Fruit fly (Drosophila melanogaster) whole organism, embryonic: ENCODE results near the gene wls.
A peak's percentile ranks its signal among the peaks of the same experiment; 100 is the strongest.

Source experiments
- Antp ChIP-seq: fragments of 200-800 bp; sonication (Bioruptor generic); optimal IDR thresholded peaks from 3 replicates; lab custom pipeline; 2016; ENCODE audit warnings: missing biosample characterization, missing genetic modification characterization
- CG1024 ChIP-seq: fragments of 200-800 bp; sonication (Bioruptor generic); IDR thresholded peaks from 2 replicates; pipeline ENCODE4 v1.3.6; 2022; ENCODE audit warnings: missing biosample characterization, missing genetic modification characterization
- CG11398 ChIP-seq: fragments of 200-800 bp; sonication (Bioruptor generic); optimal IDR thresholded peaks from 2 replicates; lab custom pipeline; 2016; ENCODE audit warnings: missing biosample characterization, missing genetic modification characterization
- CG11560 ChIP-seq: fragments of 200-800 bp; sonication (Bioruptor generic); IDR thresholded peaks from 3 replicates; pipeline ENCODE4 v1.3.6; 2022; ENCODE audit warnings: missing biosample characterization, missing genetic modification characterization
- CG11696 ChIP-seq: fragments of 200-800 bp; sonication (Bioruptor generic); IDR thresholded peaks from 2 replicates; pipeline ENCODE4 v1.3.6; 2022; ENCODE audit warnings: missing biosample characterization, missing genetic modification characterization
- CG14441 ChIP-seq: fragments of 200-800 bp; sonication (Bioruptor generic); IDR thresholded peaks from 2 replicates; pipeline ENCODE4 v1.3.6; 2022; ENCODE audit warnings: missing biosample characterization, missing genetic modification characterization
- CG15269 ChIP-seq: fragments of 200-800 bp; sonication (Bioruptor generic); optimal IDR thresholded peaks from 2 replicates; lab custom pipeline; 2018; ENCODE audit warnings: missing biosample characterization, mild to moderate bottlenecking, missing genetic modification characterization, moderate library complexity
- CG1832 ChIP-seq: fragments of 200-800 bp; sonication (Bioruptor generic); optimal IDR thresholded peaks from 2 replicates; lab custom pipeline; 2017; ENCODE audit warnings: missing biosample characterization, mild to moderate bottlenecking, missing genetic modification characterization, inconsistent platforms
- CG2116 ChIP-seq: fragments of 200-800 bp; sonication (Bioruptor generic); optimal IDR thresholded peaks from 3 replicates; lab custom pipeline; 2018; ENCODE audit warnings: missing biosample characterization, mild to moderate bottlenecking, missing genetic modification characterization
- CG2202 ChIP-seq: fragments of 200-800 bp; sonication (Bioruptor generic); optimal IDR thresholded peaks from 2 replicates; lab custom pipeline; 2018; ENCODE audit warnings: missing biosample characterization, mild to moderate bottlenecking, missing genetic modification characterization
- CG2889 ChIP-seq: fragments of 200-800 bp; sonication (Bioruptor generic); IDR thresholded peaks from 3 replicates; pipeline ENCODE4 v1.3.6; 2022; ENCODE audit warnings: missing biosample characterization, missing genetic modification characterization
- CG30403 ChIP-seq: fragments of 200-800 bp; sonication (Bioruptor generic); optimal IDR thresholded peaks from 3 replicates; lab custom pipeline; 2016; ENCODE audit warnings: missing biosample characterization, missing genetic modification characterization
- CG32532 ChIP-seq: fragments of 200-800 bp; sonication (Bioruptor generic); IDR thresholded peaks from 2 replicates; pipeline ENCODE4 v1.3.6; 2022; ENCODE audit warnings: missing biosample characterization, missing genetic modification characterization
- CG4617 ChIP-seq: fragments of 200-800 bp; sonication (Bioruptor generic); optimal IDR thresholded peaks from 3 replicates; lab custom pipeline; 2016; ENCODE audit warnings: missing biosample characterization, missing genetic modification characterization, borderline replicate concordance
- CG6654 ChIP-seq: fragments of 200-800 bp; sonication (Bioruptor generic); optimal IDR thresholded peaks from 2 replicates; lab custom pipeline; 2017; ENCODE audit warnings: missing biosample characterization, mild to moderate bottlenecking, missing genetic modification characterization
- CG7745 ChIP-seq: fragments of 200-800 bp; sonication (Bioruptor generic); optimal IDR thresholded peaks from 2 replicates; lab custom pipeline; 2018; ENCODE audit warnings: missing biosample characterization, mild to moderate bottlenecking, missing genetic modification characterization, moderate library complexity
- CG7786 ChIP-seq: fragments of 200-800 bp; sonication (Bioruptor generic); optimal IDR thresholded peaks from 2 replicates; lab custom pipeline; 2016; ENCODE audit warnings: missing biosample characterization, missing genetic modification characterization
- CG8944 ChIP-seq: fragments of 200-800 bp; sonication (Bioruptor generic); optimal IDR thresholded peaks from 3 replicates; lab custom pipeline; 2016; ENCODE audit warnings: missing biosample characterization, missing genetic modification characterization
- CHES-1-like ChIP-seq: fragments of 200-800 bp; sonication (Bioruptor generic); optimal IDR thresholded peaks from 2 replicates; lab custom pipeline; 2016; ENCODE audit warnings: missing biosample characterization, missing genetic modification characterization
- CkIIα-i1 ChIP-seq: fragments of 200-800 bp; sonication (Bioruptor generic); IDR thresholded peaks from 2 replicates; pipeline ENCODE4 v1.3.6; 2022; ENCODE audit warnings: missing biosample characterization, missing genetic modification characterization
- D19B ChIP-seq: fragments of 200-800 bp; sonication (Bioruptor generic); optimal IDR thresholded peaks from 2 replicates; lab custom pipeline; 2017; ENCODE audit warnings: missing biosample characterization, mild to moderate bottlenecking, missing genetic modification characterization
- Doc3 ChIP-seq: fragments of 200-800 bp; sonication (Bioruptor generic); IDR thresholded peaks from 3 replicates; pipeline ENCODE4 v1.3.6; 2022; ENCODE audit warnings: missing biosample characterization, missing genetic modification characterization; ENCODE audit not compliant: partially characterized antibody
- H2.0 ChIP-seq: fragments of 200-800 bp; sonication (Bioruptor generic); IDR thresholded peaks from 2 replicates; pipeline ENCODE4 v1.3.6; 2022; ENCODE audit warnings: missing biosample characterization, missing genetic modification characterization
- Mad ChIP-seq: fragments of 200-800 bp; sonication (Bioruptor generic); optimal IDR thresholded peaks from 2 replicates; lab custom pipeline; 2016; ENCODE audit warnings: missing biosample characterization, missing genetic modification characterization
- NC2β ChIP-seq: fragments of 200-800 bp; sonication (Bioruptor generic); optimal IDR thresholded peaks from 2 replicates; lab custom pipeline; 2016; ENCODE audit warnings: missing biosample characterization, missing genetic modification characterization
- Nf-YA ChIP-seq: fragments of 200-800 bp; sonication (Bioruptor generic); IDR thresholded peaks from 2 replicates; pipeline ENCODE4 v1.3.6; 2022; ENCODE audit warnings: missing biosample characterization, missing genetic modification characterization
- Nf-YB ChIP-seq: fragments of 200-800 bp; sonication (Bioruptor generic); optimal IDR thresholded peaks from 3 replicates; lab custom pipeline; 2019; ENCODE audit warnings: missing biosample characterization, mild to moderate bottlenecking, missing genetic modification characterization, moderate library complexity
- Optix ChIP-seq: fragments of 200-800 bp; sonication (Bioruptor generic); IDR thresholded peaks from 3 replicates; pipeline ENCODE4 v1.3.6; 2022; ENCODE audit warnings: missing biosample characterization, missing genetic modification characterization
- PHDP ChIP-seq: fragments of 200-800 bp; sonication (Bioruptor generic); optimal IDR thresholded peaks from 3 replicates; lab custom pipeline; 2018; ENCODE audit warnings: missing biosample characterization, mild to moderate bottlenecking, missing genetic modification characterization, moderate library complexity
- Scr ChIP-seq: fragments of 200-800 bp; sonication (Bioruptor generic); IDR thresholded peaks from 2 replicates; pipeline ENCODE4 v1.3.6; 2022; ENCODE audit warnings: missing biosample characterization, missing genetic modification characterization; ENCODE audit not compliant: partially characterized antibody
- Sin3A ChIP-seq: fragments of >200 bp; optimal IDR thresholded peaks from 2 replicates; lab custom pipeline; 2018
- ac ChIP-seq: fragments of 200-800 bp; sonication (Bioruptor generic); optimal IDR thresholded peaks from 3 replicates; lab custom pipeline; 2017; ENCODE audit warnings: missing biosample characterization, mild to moderate bottlenecking, missing genetic modification characterization
- bowl ChIP-seq: fragments of 200-800 bp; sonication (Bioruptor generic); IDR thresholded peaks from 2 replicates; pipeline ENCODE4 v1.3.6; 2022; ENCODE audit warnings: missing biosample characterization, missing genetic modification characterization
- bsh ChIP-seq, 2 experiments: fragments of 200-800 bp; sonication (Bioruptor generic); optimal IDR thresholded peaks; 2 replicates each; lab custom pipeline; 2017 to 2018; ENCODE audit warnings: mild to moderate bottlenecking in 2 of 2, missing biosample characterization in 2 of 2, missing genetic modification characterization in 2 of 2, moderate library complexity in 1 of 2
- chinmo ChIP-seq: fragments of 200-800 bp; sonication (Bioruptor generic); IDR thresholded peaks from 4 replicates; pipeline ENCODE4 v1.3.6; 2022; ENCODE audit warnings: missing biosample characterization, missing genetic modification characterization; ENCODE audit not compliant: partially characterized antibody
- disco-r ChIP-seq: fragments of 200-800 bp; sonication (Bioruptor generic); optimal IDR thresholded peaks from 2 replicates; lab custom pipeline; 2016; ENCODE audit warnings: missing biosample characterization, missing genetic modification characterization
- dm ChIP-seq: fragments of 200-800 bp; sonication (Bioruptor generic); optimal IDR thresholded peaks from 3 replicates; lab custom pipeline; 2016; ENCODE audit warnings: missing biosample characterization, missing genetic modification characterization
- emc ChIP-seq: fragments of 200-800 bp; sonication (Bioruptor generic); optimal IDR thresholded peaks from 2 replicates; lab custom pipeline; 2016; ENCODE audit warnings: missing biosample characterization, missing genetic modification characterization
- fu2 ChIP-seq: fragments of 200-800 bp; sonication (Bioruptor generic); optimal IDR thresholded peaks from 2 replicates; lab custom pipeline; 2016; ENCODE audit warnings: missing biosample characterization, missing genetic modification characterization
- gt ChIP-seq: fragments of 200-800 bp; sonication (Bioruptor generic); IDR thresholded peaks from 2 replicates; pipeline ENCODE4 v1.3.6; 2022; ENCODE audit warnings: missing biosample characterization, missing genetic modification characterization
- klu ChIP-seq: fragments of 200-800 bp; sonication (Bioruptor generic); IDR thresholded peaks from 2 replicates; pipeline ENCODE4 v1.3.6; 2022; ENCODE audit warnings: missing biosample characterization, missing genetic modification characterization
- peb ChIP-seq: fragments of 200-800 bp; sonication (Bioruptor generic); IDR thresholded peaks from 2 replicates; pipeline ENCODE4 v1.3.6; 2022; ENCODE audit warnings: missing biosample characterization, missing genetic modification characterization
- pzg ChIP-seq: fragments of 200-800 bp; sonication (Bioruptor generic); optimal IDR thresholded peaks from 3 replicates; lab custom pipeline; 2018; ENCODE audit warnings: missing biosample characterization, mild to moderate bottlenecking, missing genetic modification characterization, moderate library complexity
- slbo ChIP-seq: fragments of 200-800 bp; sonication (Bioruptor generic); IDR thresholded peaks from 2 replicates; pipeline ENCODE4 v1.3.6; 2022; ENCODE audit warnings: missing biosample characterization, missing genetic modification characterization
- slp2 ChIP-seq: fragments of 200-800 bp; sonication (Bioruptor generic); optimal IDR thresholded peaks from 2 replicates; lab custom pipeline; 2016; ENCODE audit warnings: missing biosample characterization, missing genetic modification characterization
- stc ChIP-seq: fragments of 200-800 bp; sonication (Bioruptor generic); IDR thresholded peaks from 2 replicates; pipeline ENCODE4 v1.3.6; 2022; ENCODE audit warnings: missing biosample characterization, missing genetic modification characterization
- trh ChIP-seq: fragments of 200-800 bp; sonication (Bioruptor generic); optimal IDR thresholded peaks from 2 replicates; lab custom pipeline; 2016; ENCODE audit warnings: missing biosample characterization, missing genetic modification characterization
- vvl ChIP-seq: fragments of 200-800 bp; sonication (Bioruptor generic); IDR thresholded peaks from 2 replicates; pipeline ENCODE4 v1.3.6; 2022; ENCODE audit warnings: missing biosample characterization, missing genetic modification characterization
- z ChIP-seq: fragments of 200-800 bp; sonication (Bioruptor generic); IDR thresholded peaks from 3 replicates; pipeline ENCODE4 v1.3.6; 2022; ENCODE audit warnings: missing biosample characterization, missing genetic modification characterization

wls gene

DNA sequence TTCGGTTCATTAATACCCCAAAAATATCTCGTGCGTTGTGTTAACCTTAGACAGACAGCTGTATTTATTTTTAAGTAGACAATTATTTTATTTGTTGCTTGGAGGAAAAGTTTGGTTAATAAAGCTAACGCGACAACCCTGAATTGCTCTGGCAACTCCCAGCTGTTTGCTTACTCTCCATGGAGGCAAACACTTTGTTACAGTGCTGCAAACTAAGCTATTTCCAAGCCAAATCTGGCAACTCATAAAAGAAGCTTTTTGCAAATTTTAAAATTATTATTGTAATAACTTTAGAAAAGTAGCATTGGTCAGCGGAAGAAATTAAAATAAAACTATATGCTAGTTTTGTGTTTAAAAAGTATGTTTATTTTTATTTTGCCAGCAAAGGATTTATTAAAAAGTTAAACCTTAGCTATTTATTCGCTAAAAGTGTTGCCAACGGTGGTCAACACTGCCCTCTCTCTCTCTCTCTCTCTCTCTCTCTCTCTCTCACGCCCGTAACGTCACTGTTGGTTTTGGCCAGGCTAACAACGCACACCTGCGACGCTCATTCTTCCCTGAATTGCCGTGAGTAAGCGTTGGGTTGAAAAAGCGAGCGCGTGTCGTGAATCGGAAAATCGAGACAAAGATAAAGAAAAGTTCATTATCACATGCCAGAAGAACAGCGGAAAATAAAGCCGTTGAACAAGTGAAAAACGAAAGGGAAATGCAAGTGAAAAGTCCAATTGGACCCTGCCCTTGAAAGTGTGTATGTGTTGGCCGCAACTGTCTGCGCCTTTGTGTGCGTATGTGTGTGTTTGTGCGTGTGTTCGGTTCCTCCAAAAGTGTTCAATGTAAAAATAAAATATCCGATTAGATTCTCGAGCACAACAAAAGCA, 46.1 kb upstream of the wls start (continued):
- TF ChIP-seq CHES-1-like (peak; percentile 76), CG8944 (GFP tag; lab: Kevin White, UChicago) (peak; percentile 80), CG11398 (GFP tag; lab: Kevin White, UChicago) (peak; percentile 88), chinmo (GFP tag; lab: Robert Waterston, UW) (0 out of 4 replicates have a peak, but pooled peaks have one; percentile 67), CG7786 (GFP tag; lab: Kevin White, UChicago) (peak; percentile 90), CG11560 (tag; lab: Robert Waterston, UW) (peak; percentile 79), CkIIα-i1 (GFP tag; lab: Robert Waterston, UW) (peak; percentile 67; the same call in 1 of the 2 replicates), dm (GFP tag; lab: Kevin White, UChicago) (peak; percentile 9), PHDP (tag; lab: Kevin White, UChicago) (peak; percentile 88), bsh (GFP tag; optimal IDR thresholded peaks at IDR 0.05; lab: Kevin White, UChicago) (peak; percentile 59 to 84), CG32532 (GFP tag; lab: Robert Waterston, UW) (peak; percentile 98), bowl (GFP tag; lab: Robert Waterston, UW) (peak; percentile 82), CG6654 (GFP tag; lab: Kevin White, UChicago) (peak; percentile 56), CG2202 (tag; lab: Kevin White, UChicago) (peak; percentile 74), z (peak; percentile 73), CG7745 (tag; lab: Kevin White, UChicago) (no peak), peb (GFP tag; lab: Robert Waterston, UW) (peak; percentile 88), CG1832 (GFP tag; lab: Kevin White, UChicago) (peak; percentile 50), Mad (GFP tag; lab: Kevin White, UChicago) (peak; percentile 64), CG4617 (GFP tag; lab: Kevin White, UChicago) (peak; percentile 63), Sin3A (lab: Kevin White, UChicago) (peak; percentile 17), CG14441 (peak; percentile 95), Antp (GFP tag; lab: Kevin White, UChicago) (peak; percentile 93), Doc3 (GFP tag; lab: Robert Waterston, UW) (no peak), CG2889 (GFP tag; lab: Robert Waterston, UW) (peak; percentile 68; the same call in 2 of the 3 replicates), fu2 (GFP tag; lab: Kevin White, UChicago) (peak; percentile 81), CG30403 (GFP tag; lab: Kevin White, UChicago) (peak; percentile 91), NC2β (GFP tag; lab: Kevin White, UChicago) (peak; percentile 86), vvl (GFP tag; lab: Robert Waterston, UW) (peak; percentile 98), CG11696 (GFP tag; lab: Robert Waterston, UW) (peak; percentile 92), CG2116 (GFP tag; lab: Kevin White, UChicago) (peak; percentile 69), emc (peak; percentile 69), trh (GFP tag; lab: Kevin White, UChicago) (peak; percentile 44), slbo (peak; percentile 94), slp2 (GFP tag; lab: Kevin White, UChicago) (peak; percentile 83), D19B (GFP tag; lab: Kevin White, UChicago) (peak; percentile 84), disco-r (GFP tag; lab: Kevin White, UChicago) (peak; percentile 75), stc (GFP tag; lab: Robert Waterston, UW) (peak; percentile 94), klu (GFP tag; lab: Robert Waterston, UW) (peak; percentile 83), gt (peak; percentile 29; the same call in 1 of the 2 replicates), pzg (GFP tag; lab: Kevin White, UChicago) (peak; percentile 24), CG15269 (tag; lab: Kevin White, UChicago) (peak; percentile 85), Optix (GFP tag; lab: Robert Waterston, UW) (peak; percentile 91), ac (GFP tag; lab: Kevin White, UChicago) (no peak), Nf-YA (GFP tag; lab: Robert Waterston, UW) (peak; percentile 86), H2.0 (peak; percentile 92), Scr (GFP tag; lab: Robert Waterston, UW) (peak; percentile 12; the same call in 1 of the 2 replicates), Nf-YB (GFP tag; lab: Kevin White, UChicago) (peak; percentile 48), CG1024 (GFP tag; lab: Robert Waterston, UW) (peak; percentile 78)
